Fruit fly (Drosophila melanogaster) S2 (cell line): ENCODE results near the gene not.

Source experiments
- CG8478 ChIP-seq: fragments of >200 bp; optimal IDR thresholded peaks from 2 replicates; lab custom pipeline; 2018
- CTCF ChIP-seq, 2 experiments: fragments of >200 bp; optimal IDR thresholded peaks; 2 replicates each; lab custom pipeline; 2018

The not gene

DNA sequence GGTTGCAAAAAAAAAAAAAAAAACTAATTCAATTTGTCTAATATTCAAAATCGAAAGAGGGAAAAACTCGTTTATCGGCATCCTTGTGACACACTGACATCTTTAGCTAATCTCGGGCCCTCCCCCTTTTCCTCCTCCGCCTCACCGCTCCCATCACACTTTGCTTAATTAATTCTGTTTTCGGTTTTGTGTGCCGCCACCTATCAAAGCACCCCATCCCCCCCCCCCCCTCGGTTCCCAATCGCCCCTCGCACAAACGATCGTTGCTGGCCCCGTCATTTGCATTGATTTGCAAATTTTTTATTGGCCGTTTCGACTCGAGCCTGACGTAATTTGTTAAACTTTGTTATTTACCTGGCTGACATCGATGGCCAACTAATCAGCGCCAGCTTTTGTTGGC lies 6.5 kb upstream of the not start:
- no peak for TF ChIP-seq CTCF (optimal IDR thresholded peaks at IDR 0.05; lab: Kevin White, UChicago)
- TF ChIP-seq CG8478 (lab: Kevin White, UChicago), result no peak

DNA sequence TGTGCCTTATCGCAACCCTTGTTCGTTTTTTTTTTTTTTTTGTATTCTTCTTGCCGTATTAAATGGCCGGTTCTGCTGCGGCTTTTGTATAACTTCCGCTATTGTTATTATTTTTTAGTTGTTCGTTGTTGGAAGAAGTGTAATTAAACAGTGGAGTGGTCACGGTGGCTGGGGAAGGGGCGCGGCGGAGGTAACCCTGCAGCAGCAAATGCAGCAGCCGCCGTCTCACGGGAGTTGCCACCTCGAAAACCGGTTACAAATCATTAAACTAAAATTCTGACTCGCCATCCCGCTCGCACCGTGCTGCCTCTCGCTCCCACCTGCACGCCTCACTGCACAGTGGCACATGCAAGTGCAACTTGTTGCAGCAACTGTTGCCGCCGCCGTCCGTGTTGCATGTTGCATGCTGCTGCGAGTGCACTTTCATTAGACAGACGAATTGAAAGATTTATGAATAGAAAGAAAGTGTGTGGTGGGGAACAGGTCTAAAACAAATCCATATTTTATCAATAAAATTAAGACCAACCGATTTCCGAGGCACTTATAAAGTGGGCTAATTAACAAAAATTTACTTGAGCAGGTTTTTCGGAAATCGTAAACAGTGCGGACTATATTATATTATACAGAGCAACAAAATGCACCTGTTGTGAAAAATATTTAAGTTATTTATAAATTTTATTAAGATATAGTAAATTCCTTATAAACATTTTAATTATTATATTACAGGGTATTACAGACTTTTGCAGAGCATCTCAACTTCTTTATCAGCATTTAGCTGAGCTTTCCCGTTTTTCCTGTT lies 5.9 kb upstream of the not start:
- TF ChIP-seq CTCF (optimal IDR thresholded peaks at IDR 0.05; lab: Kevin White, UChicago) (no peak), CG8478 (lab: Kevin White, UChicago) (no peak)

DNA sequence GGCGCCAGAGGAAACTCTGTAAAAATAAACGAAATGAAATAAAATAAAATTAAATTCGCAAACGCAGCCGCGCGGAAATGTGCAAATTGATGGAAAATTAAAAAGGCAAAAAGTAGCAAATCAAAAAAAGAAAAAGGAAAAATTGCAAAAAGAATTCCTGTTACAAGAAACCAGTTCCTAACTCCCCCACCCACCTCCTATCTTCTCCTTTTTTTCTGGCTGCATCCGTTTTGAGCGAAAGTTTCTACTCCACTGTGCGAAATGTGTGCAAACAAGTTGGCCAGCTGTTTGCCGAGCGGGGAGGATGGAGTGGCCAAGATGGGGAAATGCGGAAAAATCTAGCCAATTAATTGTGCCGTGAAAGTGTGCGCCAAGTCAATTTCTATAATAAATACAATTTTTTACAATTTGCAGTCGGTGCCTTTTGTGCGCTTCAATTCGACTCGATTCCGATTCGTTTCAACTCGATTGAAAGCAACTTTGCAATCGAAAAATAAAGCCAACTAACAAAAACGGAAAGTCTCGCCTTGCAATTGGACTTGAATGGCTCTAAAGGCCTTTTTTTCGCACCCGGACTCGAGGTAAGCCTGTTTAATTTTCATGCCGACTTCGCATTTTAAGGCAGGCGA lies 4.6 kb upstream of the not start:
- TF ChIP-seq CG8478 (lab: Kevin White, UChicago) (no peak), CTCF (optimal IDR thresholded peaks at IDR 0.05; lab: Kevin White, UChicago) (no peak)

DNA sequence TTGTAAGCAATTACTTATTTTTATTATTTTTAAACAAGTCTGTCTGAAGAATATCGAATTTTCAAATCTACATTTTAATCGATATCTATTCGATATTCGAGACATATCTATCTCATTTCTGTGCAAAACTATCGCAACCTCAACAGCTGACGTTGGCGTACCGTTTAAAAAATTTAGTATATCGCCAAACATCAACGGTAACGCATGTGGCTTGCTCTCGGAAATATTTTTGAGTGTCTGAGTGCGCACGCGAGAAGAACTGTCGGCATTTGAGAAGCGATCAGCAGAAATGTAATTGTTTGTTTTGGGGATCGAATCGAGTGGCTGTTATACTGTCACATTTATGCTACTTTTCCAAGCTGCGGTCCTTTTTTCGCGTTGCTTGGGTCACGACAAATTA lies 3.9 kb upstream of the not start, which contains the start of gene MYPT-75D:
TSS of gene MYPT-75D (plus strand) at position 174 of the 400 bp plus-strand sequence.
- no peak for TF ChIP-seq CG8478 (lab: Kevin White, UChicago)
- no peak for TF ChIP-seq CTCF (optimal IDR thresholded peaks at IDR 0.05; lab: Kevin White, UChicago)

DNA sequence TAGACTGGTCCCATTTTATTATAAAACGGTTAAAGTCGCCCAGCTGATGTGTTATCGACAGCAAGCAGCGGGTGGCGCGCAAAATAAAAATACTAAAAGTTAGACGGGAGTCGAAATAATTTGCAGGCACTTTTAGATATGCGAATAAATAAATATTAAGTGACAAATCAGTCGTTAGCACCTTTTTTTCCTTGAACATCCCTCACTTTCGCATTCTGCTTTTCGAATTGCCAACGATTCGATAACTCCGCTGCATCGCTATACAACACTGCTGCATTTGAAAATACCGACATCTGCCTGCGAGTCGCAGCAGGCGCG lies 452 bp upstream of the not start, which contains the start of gene bora:
TSS of gene bora (plus strand) at position 271 of the 318 bp plus-strand sequence.
- TF ChIP-seq CTCF (optimal IDR thresholded peaks at IDR 0.05; lab: Kevin White, UChicago) (no peak), CG8478 (lab: Kevin White, UChicago) (no peak)

DNA sequence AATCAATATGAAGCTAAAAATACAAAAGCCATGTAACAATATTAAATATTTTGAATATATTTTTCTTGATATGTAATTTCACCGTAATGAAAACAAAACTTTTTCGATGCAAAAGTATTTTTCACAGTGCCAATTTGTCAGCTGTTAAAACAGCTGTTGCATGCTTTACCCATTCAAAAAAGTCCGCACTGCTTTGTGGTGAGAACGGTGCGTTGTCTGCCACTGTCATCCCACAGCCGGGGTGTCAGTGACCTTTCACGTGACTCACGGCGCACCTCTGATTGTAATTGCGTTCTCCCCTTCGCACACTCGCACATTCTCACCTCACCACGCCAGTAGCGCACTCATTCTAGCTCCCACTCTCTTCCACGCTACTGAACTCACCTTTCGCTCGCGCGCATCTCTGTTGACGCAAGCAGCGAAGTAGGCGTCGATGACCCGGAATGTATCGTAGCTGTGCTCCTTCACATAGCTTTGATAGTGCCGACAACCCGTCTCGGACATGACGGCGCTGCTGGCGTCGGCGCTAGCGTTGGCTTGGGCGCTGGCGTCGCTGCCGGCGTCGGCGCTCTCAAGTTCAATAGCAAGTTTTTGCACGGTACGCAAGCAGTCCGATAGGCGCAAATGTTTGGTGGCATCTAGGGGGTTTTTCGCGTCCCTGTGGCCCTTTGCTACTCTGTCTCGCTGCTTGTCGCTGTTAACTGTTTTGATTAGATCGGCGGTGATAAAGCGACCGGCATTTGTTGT lies 768 bp downstream of the not start:
- TF ChIP-seq CTCF (optimal IDR thresholded peaks at IDR 0.05; lab: Kevin White, UChicago) (peak in 1 of 2 experiments; percentile 35), CG8478 (lab: Kevin White, UChicago) (no peak)

DNA sequence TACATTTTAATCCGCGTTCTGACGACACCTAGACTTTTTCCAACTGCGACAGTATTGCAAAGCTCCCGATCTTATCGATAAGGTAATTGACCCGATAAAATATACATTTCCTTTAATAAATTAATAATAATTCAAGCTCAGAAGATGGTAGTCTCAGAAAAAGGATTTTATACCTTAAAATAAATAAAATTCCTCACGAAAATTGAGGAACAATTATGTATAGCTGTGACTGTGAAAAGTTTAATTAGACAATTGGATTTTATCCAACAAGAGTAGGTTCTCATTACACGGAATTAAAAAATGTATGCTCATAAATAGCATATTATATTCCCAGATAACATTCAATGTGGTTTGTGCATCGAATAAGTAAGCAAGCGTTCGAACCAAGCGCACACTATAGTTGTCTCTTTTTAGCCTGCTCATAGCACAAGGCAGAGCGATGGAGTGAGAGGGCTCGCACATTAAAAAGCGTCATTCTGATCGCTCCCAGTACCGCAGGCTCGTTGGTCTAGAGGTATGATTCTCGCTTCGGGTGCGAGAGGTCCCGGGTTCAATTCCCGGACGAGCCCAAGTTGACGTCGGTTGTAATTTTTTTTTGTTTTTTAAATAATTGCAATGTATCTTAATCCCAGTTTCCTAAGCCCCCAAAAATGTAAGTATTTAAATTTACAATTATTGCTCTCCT lies 3.9 kb downstream of the not start, which contains the start of the genes CG13380 and CG4174:
TSS of gene CG13380 (minus strand) at position 51 of the 685 bp plus-strand sequence.
TSS of gene CG4174 (minus strand) at position 51 of the 685 bp plus-strand sequence.
- TF ChIP-seq CG8478 (lab: Kevin White, UChicago), result no peak
- TF ChIP-seq CTCF (optimal IDR thresholded peaks at IDR 0.05; lab: Kevin White, UChicago), result peak; percentile 67 to 69

DNA sequence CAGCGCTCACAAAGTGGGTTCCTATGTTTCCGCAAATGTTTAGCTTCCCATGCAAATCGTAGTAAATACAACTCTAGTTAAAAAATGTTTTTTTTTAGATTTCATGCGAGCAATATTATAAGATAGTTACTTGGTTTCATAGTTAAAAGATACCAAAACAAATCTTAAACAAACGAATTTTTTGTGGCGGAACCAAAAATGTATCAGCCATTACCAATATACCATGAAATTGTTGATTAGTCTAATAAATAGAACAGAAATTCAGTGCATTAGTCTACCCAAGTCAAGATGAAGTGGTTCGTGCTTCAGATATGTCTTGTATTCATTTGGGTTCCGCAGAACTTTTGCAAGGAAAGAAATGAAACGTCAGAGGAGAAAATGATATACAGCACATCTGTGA lies 10.3 kb downstream of the not start, which contains the start of gene CG32199:
TSS of gene CG32199 (plus strand) at position 301 of the 400 bp plus-strand sequence.
- no peak for TF ChIP-seq CTCF (optimal IDR thresholded peaks at IDR 0.05; lab: Kevin White, UChicago)
- TF ChIP-seq CG8478 (lab: Kevin White, UChicago), result no peak

DNA sequence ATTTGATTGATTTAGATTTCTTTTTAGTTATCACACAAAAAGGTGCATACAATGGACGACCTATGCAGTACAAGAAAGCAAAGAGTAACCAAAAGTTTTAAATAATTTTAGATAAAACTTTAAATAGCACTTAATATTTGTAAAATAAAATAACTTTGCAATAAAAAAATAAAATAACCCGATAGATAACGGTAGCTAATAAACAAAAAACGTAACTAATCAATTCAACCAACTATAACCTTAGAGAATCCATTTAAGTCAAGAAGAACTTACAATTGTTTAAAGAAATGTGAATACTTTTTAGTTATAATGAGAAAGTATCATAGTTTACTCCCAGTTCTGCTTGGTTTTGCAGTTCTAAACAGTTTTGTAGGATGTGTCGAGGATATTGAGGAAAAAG lies 12.6 kb downstream of the not start, which contains the start of gene CG32201:
TSS of gene CG32201 (plus strand) at position 301 of the 400 bp plus-strand sequence.
- TF ChIP-seq CG8478 (lab: Kevin White, UChicago), result no peak
- no peak for TF ChIP-seq CTCF (optimal IDR thresholded peaks at IDR 0.05; lab: Kevin White, UChicago)

DNA sequence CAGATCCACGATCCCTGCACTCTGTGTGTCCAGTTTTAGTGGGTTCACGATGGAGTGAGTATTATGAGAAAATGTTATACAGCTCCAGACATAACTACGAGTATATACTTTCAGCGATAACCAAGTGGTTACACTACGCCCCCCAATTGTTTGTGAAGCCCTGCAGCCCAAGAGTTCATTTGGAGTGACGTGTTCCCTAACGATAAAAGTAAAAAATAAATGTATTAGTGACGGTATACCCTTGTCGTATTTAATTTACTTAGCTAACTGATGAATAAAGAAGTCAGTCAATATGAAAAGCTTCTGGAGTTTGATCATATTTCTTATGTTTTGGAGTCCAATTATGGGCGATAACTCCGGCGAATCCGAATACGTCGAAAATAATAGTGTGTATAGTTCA lies 14.8 kb downstream of the not start, which contains the start of gene CG18231:
TSS of gene CG18231 (plus strand) at position 301 of the 400 bp plus-strand sequence.
- no peak for TF ChIP-seq CTCF (optimal IDR thresholded peaks at IDR 0.05; lab: Kevin White, UChicago)
- TF ChIP-seq CG8478 (lab: Kevin White, UChicago), result no peak

DNA sequence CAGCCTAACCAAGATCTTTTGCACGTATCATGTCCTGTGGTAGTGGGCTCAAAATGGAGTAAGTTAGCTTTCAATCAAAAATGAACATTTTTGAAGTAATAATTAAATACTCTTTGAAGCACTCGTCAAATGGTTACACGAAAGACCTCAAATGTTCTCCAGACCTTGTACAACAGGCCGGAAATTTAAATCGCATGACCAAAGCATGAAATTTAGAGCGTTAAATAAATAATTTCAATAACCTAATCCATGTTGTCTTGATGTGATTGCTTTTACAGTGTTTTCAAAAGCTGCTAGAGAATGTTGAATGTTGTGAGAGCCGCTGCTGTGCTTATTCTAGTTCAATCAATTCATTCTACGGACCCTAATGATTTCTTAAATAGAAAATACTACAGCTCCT lies 16.8 kb downstream of the not start, which contains the start of gene CG18233:
TSS of gene CG18233 (plus strand) at position 301 of the 400 bp plus-strand sequence.
- no peak for TF ChIP-seq CTCF (optimal IDR thresholded peaks at IDR 0.05; lab: Kevin White, UChicago)
- no peak for TF ChIP-seq CG8478 (lab: Kevin White, UChicago)

DNA sequence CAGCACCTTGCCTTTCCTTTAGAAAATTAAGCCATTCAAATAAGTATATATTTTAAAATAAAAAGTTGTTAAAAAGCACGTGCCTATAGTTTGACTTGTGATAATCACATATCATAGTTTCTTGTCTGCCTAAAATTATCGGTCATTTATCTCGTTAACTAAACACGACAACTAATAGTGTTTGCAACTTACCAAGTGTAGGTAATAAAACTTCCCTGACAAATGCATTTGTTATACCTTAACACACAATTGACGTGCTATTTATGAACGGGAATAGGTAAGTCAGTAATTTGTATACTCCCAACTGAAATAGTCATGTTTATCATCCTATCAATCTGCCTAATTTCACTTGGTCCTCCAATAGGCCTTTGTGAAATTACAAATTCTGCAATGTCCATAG lies 18.8 kb downstream of the not start, which contains the start of gene CG18234:
TSS of gene CG18234 (plus strand) at position 301 of the 400 bp plus-strand sequence.
- no peak for TF ChIP-seq CG8478 (lab: Kevin White, UChicago)
- TF ChIP-seq CTCF (optimal IDR thresholded peaks at IDR 0.05; lab: Kevin White, UChicago), result no peak

DNA sequence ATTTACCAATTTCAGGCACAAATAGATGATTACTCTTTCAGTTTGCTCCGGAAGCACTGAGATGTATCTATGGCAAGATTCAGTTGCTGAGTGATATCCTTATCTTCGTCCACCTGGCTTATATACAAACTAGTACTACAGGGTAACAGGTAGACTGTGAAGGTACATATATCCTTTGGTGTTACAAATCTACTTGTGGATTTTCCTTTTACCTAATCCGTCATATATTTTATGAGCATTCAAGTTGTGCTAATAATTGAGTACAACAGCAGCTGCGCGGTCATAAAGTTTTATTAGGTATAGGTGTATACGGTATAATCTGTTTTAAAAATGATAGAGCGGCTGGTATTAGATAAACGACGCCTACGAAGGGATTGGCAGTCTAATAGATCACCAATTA lies 28.3 kb downstream of the not start, which contains the start of gene term:
TSS of gene term (minus strand) at position 101 of the 400 bp plus-strand sequence.
- TF ChIP-seq CTCF (optimal IDR thresholded peaks at IDR 0.05; lab: Kevin White, UChicago) (no peak), CG8478 (lab: Kevin White, UChicago) (no peak)
